Worm (Caenorhabditis elegans) whole organism, young adult: Measurements from ENCODE around the gene Y53F4B.27.

ENCODE experiments used
- F49E8.2 ChIP-seq: sonication (generic microtip); optimal IDR thresholded peaks from 3 replicates; lab custom pipeline; 2017; ENCODE audit warnings: missing genetic modification characterization, mild to moderate bottlenecking, missing compliant biosample characterization, antibody characterized with exemption, moderate library complexity; ENCODE audit not compliant: insufficient read depth
- K12H6.12 ChIP-seq: fragments of 200-800 bp; sonication (Bioruptor generic); optimal IDR thresholded peaks from 2 replicates; lab custom pipeline; 2018; ENCODE audit warnings: mild to moderate bottlenecking, missing genetic modification characterization, missing compliant biosample characterization
- ama-1 ChIP-seq, 3 experiments: fragments of 150-350 bp in 1 of 3; sonication (generic microtip) in 2 of 3; optimal IDR thresholded peaks; 2 replicates each; lab custom pipeline; 2014 to 2018; ENCODE audit warnings: missing biosample characterization in 2 of 3, missing genetic modification characterization in 2 of 3, missing genetic modification reagents in 2 of 3
- aptf-2 ChIP-seq: fragments of 200-800 bp; sonication (Bioruptor generic); conservative IDR thresholded peaks from 2 replicates; pipeline ENCODE4 v1.3.6; 2022; ENCODE audit warnings: missing genetic modification reagents, missing genetic modification characterization, missing compliant biosample characterization
- ccch-3 ChIP-seq: fragments of 200-800 bp; sonication (Bioruptor generic); optimal IDR thresholded peaks from 2 replicates; lab custom pipeline; 2018; ENCODE audit warnings: mild to moderate bottlenecking, missing genetic modification characterization, missing compliant biosample characterization
- egrh-3 ChIP-seq: fragments of 200-800 bp; sonication (Bioruptor generic); IDR thresholded peaks from 2 replicates; pipeline ENCODE4 v1.3.6; 2022; ENCODE audit warnings: missing genetic modification reagents, missing genetic modification characterization, missing compliant biosample characterization
- him-1 ChIP-seq: sonication (generic microtip); optimal IDR thresholded peaks from 2 replicates; lab custom pipeline; 2016; ENCODE audit warnings: missing genotype, missing genetic modification reagents, missing genetic modification characterization, missing compliant biosample characterization
- hmg-1.2 ChIP-seq: fragments of 200-800 bp; sonication (Bioruptor generic); IDR thresholded peaks from 2 replicates; pipeline ENCODE4 v1.3.6; 2022; ENCODE audit warnings: missing genetic modification reagents, missing genetic modification characterization, missing compliant biosample characterization
- nhr-80 ChIP-seq: sonication (generic microtip); optimal IDR thresholded peaks from 2 replicates; lab custom pipeline; 2016; ENCODE audit warnings: missing genetic modification characterization, missing compliant biosample characterization
- pbrm-1 ChIP-seq: fragments of 200-800 bp; sonication (Bioruptor generic); IDR thresholded peaks from 2 replicates; pipeline ENCODE4 v1.3.6; 2022; ENCODE audit warnings: missing genetic modification reagents, missing genetic modification characterization, missing compliant biosample characterization
- pha-4 ChIP-seq: fragments of 150-350 bp; sonication (generic microtip); optimal IDR thresholded peaks from 2 replicates; lab custom pipeline; 2014; ENCODE audit warnings: missing biosample characterization, missing genetic modification reagents, missing genetic modification characterization
- rcor-1 ChIP-seq: fragments of 200-800 bp; sonication (Bioruptor generic); IDR thresholded peaks from 2 replicates; pipeline ENCODE4 v1.3.6; 2022; ENCODE audit warnings: missing genetic modification reagents, missing genetic modification characterization, missing compliant biosample characterization
- sdz-38 ChIP-seq: sonication (generic microtip); optimal IDR thresholded peaks from 2 replicates; lab custom pipeline; 2016; ENCODE audit warnings: missing genotype, missing genetic modification characterization, missing compliant biosample characterization
- sea-2 ChIP-seq: fragments of 200-800 bp; sonication (Bioruptor generic); IDR thresholded peaks from 2 replicates; pipeline ENCODE4 v1.3.6; 2022; ENCODE audit warnings: missing genetic modification characterization, missing compliant biosample characterization

DNA sequence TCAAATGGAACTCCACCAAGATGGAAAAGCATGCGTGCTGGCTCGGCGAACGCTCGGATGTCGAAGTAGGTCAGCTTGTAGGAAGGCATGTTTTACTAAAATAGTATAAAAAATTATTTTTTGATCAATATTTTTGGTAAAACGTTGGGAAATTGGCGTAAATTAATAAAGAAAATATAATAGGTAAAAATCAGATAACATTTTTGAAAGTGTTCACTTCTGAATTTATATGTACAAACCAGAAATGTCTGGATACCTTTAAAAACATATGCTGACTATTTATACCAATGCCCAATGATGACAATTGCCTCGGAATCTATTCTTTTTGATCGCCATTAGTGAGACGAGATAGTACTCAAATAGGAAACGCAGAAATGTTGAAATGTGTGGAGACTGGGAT is 39.6 kb downstream of the Y53F4B.27 start, which contains the start of gene gst-35:
- TF ChIP-seq hmg-1.2 (GFP tag; lab: Robert Waterston, UW) (no peak), sea-2 (GFP tag; lab: Robert Waterston, UW) (no peak), aptf-2 (GFP tag; lab: Robert Waterston, UW) (no peak), pha-4 (tag; lab: Kevin White, UChicago) (no peak), sdz-38 (no peak), pbrm-1 (no peak), ama-1 (optimal IDR thresholded peaks at IDR 0.05; lab: Kevin White, UChicago) (no peak), ama-1 (GFP tag; optimal IDR thresholded peaks at IDR 0.05; lab: Kevin White, UChicago) (no peak), K12H6.12 (no peak), rcor-1 (GFP tag; lab: Robert Waterston, UW) (no peak), F49E8.2 (tag; lab: Kevin White, UChicago) (no peak), him-1 (tag; lab: Kevin White, UChicago) (no peak), egrh-3 (no peak), nhr-80 (tag; lab: Kevin White, UChicago) (no peak), ccch-3 (GFP tag; lab: Kevin White, UChicago) (no peak)
